Worm (Caenorhabditis elegans) whole organism, mixed stage, embryonic: ENCODE measurements around the gene moma-1.

Experiments used
- pha-4 ChIP-seq: fragments of 150-350 bp; optimal IDR thresholded peaks from 2 replicates; lab custom pipeline; 2018; ENCODE audit warnings: missing biosample characterization, missing genetic modification reagents, missing genetic modification characterization
- unc-62 ChIP-seq: fragments of 150-350 bp; optimal IDR thresholded peaks from 2 replicates; lab custom pipeline; 2014; ENCODE audit warnings: missing biosample characterization, missing genetic modification reagents, missing genetic modification characterization

DNA sequence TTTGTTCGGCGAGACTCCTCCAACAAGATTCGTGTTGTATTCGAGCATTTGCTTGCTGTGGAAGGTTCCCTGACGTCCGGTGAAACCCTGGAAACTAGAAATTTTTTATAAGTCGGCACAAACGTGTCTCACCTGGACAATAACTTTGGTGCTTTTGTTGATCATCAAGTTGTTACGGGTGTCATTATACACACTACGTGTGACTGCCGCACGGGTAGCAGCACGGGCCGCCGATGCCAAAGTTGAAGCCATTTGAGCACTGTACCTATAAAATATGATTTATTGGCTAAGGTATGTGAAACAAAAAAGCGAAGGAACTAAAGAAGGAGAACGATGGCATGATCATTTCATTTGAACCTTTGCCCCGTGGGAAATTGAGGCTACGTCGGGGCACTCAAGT lies 49.0 kb upstream of the moma-1 start, which contains the start of gene sucl-2:
- TF ChIP-seq unc-62 (GFP tag; lab: Kevin White, UChicago) = no peak
- TF ChIP-seq pha-4 (tag; lab: Kevin White, UChicago) = no peak
